Worm (Caenorhabditis elegans): ENCODE data around the gene Y54G2A.52.

DNA sequence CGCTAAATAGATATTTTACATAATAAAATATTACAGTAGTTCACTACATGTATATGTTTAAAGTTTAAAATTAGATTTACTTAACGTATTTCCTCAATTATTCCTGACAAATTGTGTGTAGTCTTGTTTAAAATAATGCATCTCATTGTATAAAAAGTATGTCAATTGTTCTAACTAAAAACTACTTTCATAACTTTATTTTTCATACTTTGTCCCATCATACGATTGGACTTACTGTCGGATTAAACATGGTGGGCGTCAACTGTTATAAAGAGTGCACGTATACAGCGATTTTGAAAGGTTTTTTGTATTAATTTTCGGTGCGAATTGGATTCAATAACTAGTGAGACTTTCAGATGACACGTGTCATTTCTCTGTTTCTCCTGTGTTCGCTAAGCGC, 5.2 kb upstream of the Y54G2A.52 start, which contains the start of gene Y54G2A.32:
- TF ChIP-seq ceh-24 (tag; optimal IDR thresholded peaks at IDR 0.05), result no peak
- no peak for TF ChIP-seq unc-55 (GFP tag; optimal IDR thresholded peaks at IDR 0.05)

All from whole organism, late embryonic.